Worm (Caenorhabditis elegans) whole organism, late embryonic: Measurements from ENCODE around the gene Y73C8B.9.

Source experiments
- hlh-6 ChIP-seq: sonication (generic microtip); optimal IDR thresholded peaks from 2 replicates; lab custom pipeline; 2016; ENCODE audit warnings: missing genotype, missing genetic modification characterization, missing compliant biosample characterization
- lim-6 ChIP-seq: sonication (generic microtip); optimal IDR thresholded peaks from 2 replicates; lab custom pipeline; 2016; ENCODE audit warnings: missing genetic modification characterization, missing compliant biosample characterization

DNA sequence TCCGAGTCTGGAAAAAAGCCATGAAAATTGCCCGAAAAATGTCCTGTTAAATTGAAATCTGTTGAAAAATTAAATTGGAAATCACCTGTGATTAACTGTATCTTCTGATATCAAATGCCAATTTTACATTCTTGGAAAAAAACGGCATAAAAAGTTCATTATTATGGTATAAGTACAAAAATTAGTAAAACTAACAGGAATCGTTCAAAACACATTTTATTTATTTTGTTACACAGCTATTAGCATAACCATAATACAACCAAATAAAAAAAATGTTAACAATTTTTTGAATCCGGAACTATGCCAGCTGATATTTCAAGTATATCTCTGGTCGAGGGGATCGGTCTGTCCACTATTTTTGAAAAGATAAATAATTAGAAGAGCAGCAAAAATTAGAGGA, 37.2 kb downstream of the Y73C8B.9 start, which contains the start of gene K08D9.10:
- no peak for TF ChIP-seq hlh-6 (tag; lab: Kevin White, UChicago)
- TF ChIP-seq lim-6 (tag; lab: Kevin White, UChicago), result no peak
